Fruit fly (Drosophila melanogaster): ENCODE data around the gene CG6321.
A peak's percentile ranks its signal among the peaks of the same experiment; 100 is the strongest.

CG6321 gene

dm6 chr3L:11089805-11090440, 28.9 kb upstream of the CG6321 start (continued):
- peak; percentile 68 for TF ChIP-seq CG15514 (GFP tag; optimal IDR thresholded peaks at IDR 0.05)
- TF ChIP-seq Dip2 (GFP tag; IDR thresholded peaks at IDR 0.05), result no peak; the same call in 1 of the 2 replicates
- peak; percentile 72 for TF ChIP-seq E2f2 (GFP tag; IDR thresholded peaks at IDR 0.05)
- peak; percentile 86 for TF ChIP-seq CG5180 (GFP tag; optimal IDR thresholded peaks at IDR 0.05)
- peak; percentile 65 for TF ChIP-seq Elba2 (GFP tag; optimal IDR thresholded peaks at IDR 0.05)
- TF ChIP-seq da (GFP tag; optimal IDR thresholded peaks at IDR 0.05), result peak; percentile 67
- peak; percentile 65 for TF ChIP-seq HLHmδ (GFP tag; optimal IDR thresholded peaks at IDR 0.05)
- peak; percentile 76 for TF ChIP-seq Dek (tag; optimal IDR thresholded peaks at IDR 0.05)
- TF ChIP-seq lbe (GFP tag; optimal IDR thresholded peaks at IDR 0.05), result peak; percentile 66
- no peak for TF ChIP-seq unc-4 (GFP tag; IDR thresholded peaks at IDR 0.05; ENCODE audit: partially characterized antibody)
- peak; percentile 82 for TF ChIP-seq bab2 (GFP tag; optimal IDR thresholded peaks at IDR 0.05)
- TF ChIP-seq CG7963 (GFP tag; IDR thresholded peaks at IDR 0.05; ENCODE audit: partially characterized antibody), result no peak
- peak; percentile 87 for TF ChIP-seq tin (GFP tag; optimal IDR thresholded peaks at IDR 0.05)
- TF ChIP-seq CG4404 (GFP tag; IDR thresholded peaks at IDR 0.05), result peak; percentile 65
- peak; percentile 87 for TF ChIP-seq ind (GFP tag; optimal IDR thresholded peaks at IDR 0.05)
- TF ChIP-seq jigr1 (GFP tag; IDR thresholded peaks at IDR 0.05), result 0 out of 3 replicates have a peak, but pooled peaks have one; percentile 73
- peak; percentile 87 for TF ChIP-seq CG12104 (GFP tag; optimal IDR thresholded peaks at IDR 0.05)
- peak; percentile 50 for TF ChIP-seq B-H1 (GFP tag; IDR thresholded peaks at IDR 0.05)
- peak; percentile 36 for TF ChIP-seq ap (GFP tag; IDR thresholded peaks at IDR 0.05)
- peak; percentile 62 for TF ChIP-seq D19B (GFP tag; optimal IDR thresholded peaks at IDR 0.05)
- peak; percentile 70 for TF ChIP-seq btn (GFP tag; optimal IDR thresholded peaks at IDR 0.05)
- no peak for TF ChIP-seq cas (GFP tag; IDR thresholded peaks at IDR 0.05)
- peak; percentile 82 for TF ChIP-seq CG6683 (GFP tag; optimal IDR thresholded peaks at IDR 0.05)
- TF ChIP-seq otp (GFP tag; IDR thresholded peaks at IDR 0.05), result peak; percentile 91
- TF ChIP-seq CG4820 (GFP tag; optimal IDR thresholded peaks at IDR 0.05), result peak; percentile 87
- TF ChIP-seq crc (GFP tag; optimal IDR thresholded peaks at IDR 0.05), result peak; percentile 61
- peak; percentile 91 for TF ChIP-seq gcm2 (GFP tag; optimal IDR thresholded peaks at IDR 0.05)
- TF ChIP-seq chn (GFP tag; optimal IDR thresholded peaks at IDR 0.05), result peak; percentile 84

- TF ChIP-seq CG12071 (GFP tag; optimal IDR thresholded peaks at IDR 0.05) (peak; percentile 50), CG6254 (GFP tag; optimal IDR thresholded peaks at IDR 0.05) (no peak), Dfd (GFP tag; optimal IDR thresholded peaks at IDR 0.05) (no peak), bigmax (GFP tag; optimal IDR thresholded peaks at IDR 0.05) (peak; percentile 63), CG15479 (GFP tag; optimal IDR thresholded peaks at IDR 0.05) (peak; percentile 48), CG11695 (GFP tag; IDR thresholded peaks at IDR 0.05) (no peak), gsb-n (tag; optimal IDR thresholded peaks at IDR 0.05) (peak; percentile 20), CG8290 (GFP tag; optimal IDR thresholded peaks at IDR 0.05) (no peak), CG8290 (tag; optimal IDR thresholded peaks at IDR 0.05) (peak in 1 of 2 experiments; percentile 53), peb (GFP tag; IDR thresholded peaks at IDR 0.05) (no peak), Fer1 (GFP tag; optimal IDR thresholded peaks at IDR 0.05) (peak; percentile 43), wdn (GFP tag; IDR thresholded peaks at IDR 0.05) (no peak), CG16813 (GFP tag; IDR thresholded peaks at IDR 0.05; ENCODE audit: partially characterized antibody) (no peak), Pdp1 (GFP tag; optimal IDR thresholded peaks at IDR 0.05) (peak in 1 of 2 experiments; percentile 38), exex (tag; optimal IDR thresholded peaks at IDR 0.05) (peak; percentile 54), tna (GFP tag; IDR thresholded peaks at IDR 0.05; ENCODE audit: partially characterized antibody) (no peak), CG1603 (tag; optimal IDR thresholded peaks at IDR 0.05) (peak; percentile 10), BEAF-32 (GFP tag; optimal IDR thresholded peaks at IDR 0.05) (no peak), CG5245 (GFP tag; optimal IDR thresholded peaks at IDR 0.05) (no peak), jing (GFP tag; optimal IDR thresholded peaks at IDR 0.05) (no peak), fd3F (GFP tag; optimal IDR thresholded peaks at IDR 0.05) (peak; percentile 4), so (GFP tag; IDR thresholded peaks at IDR 0.05) (0 out of 3 replicates have a peak, but pooled peaks have one; percentile 31), sens (GFP tag) (peak; percentile 59)
Observed at dm6 chr3L:11085810-11086209, 24.8 kb upstream of the CG6321 start.

Data from whole organism, embryonic.